Worm (Caenorhabditis elegans) whole organism, L2 larva: ENCODE results near the gene best-7.

Experiments used
- dmd-4 ChIP-seq: sonication (generic microtip); optimal IDR thresholded peaks from 2 replicates; lab custom pipeline; 2017; ENCODE audit warnings: missing biosample characterization, missing genetic modification characterization
- skn-1 ChIP-seq: sonication (generic microtip); optimal IDR thresholded peaks from 2 replicates; lab custom pipeline; 2017; ENCODE audit warnings: missing biosample characterization, missing genetic modification characterization
- ztf-11 ChIP-seq: sonication (generic microtip); optimal IDR thresholded peaks from 2 replicates; lab custom pipeline; 2017; ENCODE audit warnings: missing biosample characterization, missing genetic modification characterization

DNA sequence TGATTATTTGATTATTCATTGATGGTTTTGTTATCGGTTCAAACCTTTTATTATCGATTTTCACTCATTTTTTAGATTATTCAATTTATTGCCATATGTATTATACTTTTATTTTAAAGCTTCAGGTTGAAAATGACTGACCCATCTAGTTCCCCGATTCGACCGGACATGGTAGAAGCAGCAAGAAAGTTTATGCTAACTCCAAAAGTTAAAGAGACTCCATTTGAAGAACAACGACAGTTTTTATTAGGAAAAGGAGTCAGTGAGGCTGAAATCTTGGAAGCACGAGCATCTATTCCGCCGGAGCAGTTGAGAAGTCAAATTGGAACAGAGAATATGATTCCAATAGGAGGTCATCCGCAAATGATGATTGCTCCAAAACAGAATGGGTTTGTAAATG, 47.1 kb downstream of the best-7 start, which contains the start of gene prx-14:
- no peak for TF ChIP-seq dmd-4
- TF ChIP-seq skn-1 (tag; lab: Kevin White, UChicago): no peak
- no peak for TF ChIP-seq ztf-11
